Fruit fly (Drosophila melanogaster): ENCODE results near the gene eloF.

DNA sequence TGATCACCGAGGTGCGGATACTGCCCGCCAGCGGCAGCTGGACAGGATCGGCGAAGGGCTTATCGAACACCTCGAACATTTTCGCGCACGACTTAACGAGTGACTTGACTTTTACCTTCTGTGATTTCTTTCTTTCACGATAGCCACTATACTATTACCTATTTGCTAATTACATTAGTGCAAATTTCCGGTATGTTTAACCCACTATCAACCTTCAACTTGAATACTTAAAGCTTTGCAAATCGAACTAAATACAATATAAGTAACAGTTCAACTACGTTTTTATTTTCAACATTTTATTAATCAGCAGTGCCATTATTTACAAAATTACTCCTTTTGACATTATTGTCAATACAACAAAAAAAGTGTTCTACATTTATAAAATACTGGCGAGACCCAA lies 2.9 kb downstream of the eloF start, which contains the start of gene CG16904:
- TF ChIP-seq D1 (tag; optimal IDR thresholded peaks at IDR 0.05) (no peak), CG14655 (GFP tag; optimal IDR thresholded peaks at IDR 0.05) (no peak), CG10348 (GFP tag; IDR thresholded peaks at IDR 0.05) (no peak), Pif1A (GFP tag; optimal IDR thresholded peaks at IDR 0.05) (no peak), EcR (GFP tag; optimal IDR thresholded peaks at IDR 0.05) (no peak)

Measured in whole organism, pupa.